Fruit fly (Drosophila melanogaster): ENCODE measurements around the gene CG31882.

CG31882 gene

DNA sequence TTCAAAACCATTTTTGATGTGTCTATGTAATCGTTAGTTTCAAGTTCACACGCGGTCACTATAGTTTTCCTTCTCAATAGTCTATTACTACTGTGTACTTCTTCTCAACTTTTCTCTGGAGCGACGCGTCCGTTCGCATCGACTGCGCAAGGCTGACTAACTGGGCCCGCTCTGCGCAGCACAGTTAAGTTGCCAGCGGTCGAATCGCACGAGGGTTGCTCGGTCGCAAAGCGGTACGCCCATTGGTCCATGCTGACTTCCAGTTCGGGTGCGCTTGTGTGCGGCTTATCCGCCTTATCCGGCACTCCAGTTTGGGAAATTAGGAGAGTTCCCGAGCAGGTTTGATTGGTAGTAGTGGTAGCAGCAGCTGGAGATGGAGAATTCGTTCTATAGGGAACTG lies 43.5 kb downstream of the CG31882 start, which contains the start of gene gcm:
gcm (minus strand) TSS at position 164 of the 400 bp plus-strand sequence.
- no peak for TF ChIP-seq noc (tag; optimal IDR thresholded peaks at IDR 0.05)

DNA sequence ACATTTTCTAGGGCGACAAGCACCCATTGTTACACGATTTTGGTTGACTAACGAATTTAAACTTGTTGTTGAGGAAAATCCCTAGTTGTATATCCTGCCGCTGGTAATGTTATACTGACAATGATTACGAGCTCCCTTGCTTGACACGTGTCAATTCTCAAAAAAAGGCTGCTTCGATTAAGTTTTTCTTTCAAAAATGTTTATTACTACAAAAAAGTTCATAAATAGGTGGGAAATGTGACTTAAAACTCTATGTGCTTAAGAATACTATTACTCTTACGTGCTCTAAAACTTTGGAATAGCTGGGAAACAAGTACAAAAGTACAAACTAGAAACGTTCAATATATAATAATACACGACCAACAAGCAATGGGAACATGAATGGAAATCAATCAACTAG lies 45.5 kb downstream of the CG31882 start, which contains the start of gene CG31709:
CG31709 (minus strand) TSS at position 101 of the 400 bp plus-strand sequence.
- TF ChIP-seq noc (tag; optimal IDR thresholded peaks at IDR 0.05), result no peak

DNA sequence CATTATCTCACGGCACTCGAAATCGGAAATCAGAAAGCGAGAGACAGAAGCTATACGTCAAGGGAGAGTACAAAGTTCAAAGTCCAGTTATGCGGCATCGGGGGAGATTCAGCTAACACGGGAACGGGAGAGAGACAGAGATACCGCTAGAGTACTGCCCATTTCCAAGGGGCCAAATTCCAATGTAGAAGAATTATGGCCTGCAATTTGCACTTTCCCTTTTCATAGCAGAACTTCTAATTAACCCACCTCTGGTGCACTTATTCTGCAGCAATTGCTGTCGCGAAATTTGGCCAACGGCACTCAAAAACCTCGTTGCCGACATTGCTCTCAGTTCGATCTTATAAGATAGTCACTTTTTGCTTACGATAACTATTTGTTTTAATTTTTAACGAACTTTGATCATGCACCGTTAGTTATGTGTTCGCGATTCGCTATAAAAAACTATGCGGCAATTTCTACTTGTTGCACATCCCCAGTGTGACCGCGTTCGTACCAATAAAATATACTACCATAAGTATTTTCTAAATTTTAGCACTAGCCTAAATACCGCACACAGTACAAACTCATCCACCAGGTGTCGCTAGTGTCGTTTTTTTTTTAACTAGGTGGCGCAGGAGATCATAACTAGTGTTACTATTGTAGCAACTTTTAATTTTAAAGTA lies 48.7 kb downstream of the CG31882 start, which contains the start of gene Mtpalpha:
Mtpalpha (minus strand) TSS at position 501 of the 665 bp plus-strand sequence.
- peak; percentile 67 for TF ChIP-seq noc (tag; optimal IDR thresholded peaks at IDR 0.05)

All from whole organism, larva.